Fruit fly (Drosophila melanogaster): ENCODE measurements around the gene CG32986.

CG32986 gene

DNA sequence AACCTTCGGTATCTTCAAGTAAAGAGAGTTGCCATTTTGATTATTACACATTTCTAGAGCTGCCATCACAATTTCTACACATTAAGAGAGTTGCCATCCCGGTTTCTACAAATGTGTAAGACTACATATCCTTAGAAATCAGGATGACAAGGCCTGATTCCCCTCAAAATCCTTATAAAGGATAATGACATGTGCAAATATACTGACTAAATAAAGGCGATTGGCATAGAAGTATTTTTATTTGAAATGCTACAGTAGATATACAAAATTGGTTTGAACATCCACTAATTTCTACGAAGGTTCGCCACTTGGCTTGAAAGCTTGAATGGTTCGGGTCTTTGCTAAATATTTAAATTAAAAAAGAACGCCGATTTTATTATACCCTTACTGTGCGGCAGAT is 26.1 kb downstream of the CG32986 start:
- TF ChIP-seq Sry-δ (GFP tag; optimal IDR thresholded peaks at IDR 0.05) (peak; percentile 25), BEAF-32 (GFP tag; optimal IDR thresholded peaks at IDR 0.05) (peak; percentile 21), Spps (tag; optimal IDR thresholded peaks at IDR 0.05) (no peak), bcd (GFP tag; optimal IDR thresholded peaks at IDR 0.05) (no peak), ewg (GFP tag; optimal IDR thresholded peaks at IDR 0.05) (no peak), Oaz (GFP tag; IDR thresholded peaks at IDR 0.05) (no peak), pzg (GFP tag; optimal IDR thresholded peaks at IDR 0.05) (peak; percentile 43), CG2202 (tag; optimal IDR thresholded peaks at IDR 0.05) (no peak), stc (GFP tag; IDR thresholded peaks at IDR 0.05) (no peak), psq (GFP tag; optimal IDR thresholded peaks at IDR 0.05) (no peak), wdn (GFP tag; IDR thresholded peaks at IDR 0.05) (no peak), corto (GFP tag; optimal IDR thresholded peaks at IDR 0.05) (no peak), Camta (GFP tag; optimal IDR thresholded peaks at IDR 0.05) (no peak), ERR (GFP tag; optimal IDR thresholded peaks at IDR 0.05) (no peak), CG2120 (GFP tag; optimal IDR thresholded peaks at IDR 0.05) (no peak), CG6854 (GFP tag; optimal IDR thresholded peaks at IDR 0.05) (no peak), Dip3 (GFP tag; optimal IDR thresholded peaks at IDR 0.05) (no peak), chn (GFP tag; optimal IDR thresholded peaks at IDR 0.05) (no peak), CG9797 (GFP tag; optimal IDR thresholded peaks at IDR 0.05) (no peak), amos (GFP tag; IDR thresholded peaks at IDR 0.05; ENCODE audit: partially characterized antibody) (peak; percentile 27; the same call in 1 of the 2 replicates), CG7372 (GFP tag; IDR thresholded peaks at IDR 0.05) (no peak), CG8089 (GFP tag; optimal IDR thresholded peaks at IDR 0.05) (no peak), CG4424 (GFP tag; optimal IDR thresholded peaks at IDR 0.05) (no peak), trem (tag; optimal IDR thresholded peaks at IDR 0.05) (peak; percentile 65), Dp (GFP tag; optimal IDR thresholded peaks at IDR 0.05) (peak; percentile 65), Nf-YA (GFP tag; IDR thresholded peaks at IDR 0.05) (no peak), HLH54F (GFP tag; optimal IDR thresholded peaks at IDR 0.05) (no peak), Ets65A (GFP tag) (peak; percentile 78), cwo (GFP tag; optimal IDR thresholded peaks at IDR 0.05) (no peak), Lhr (GFP tag; optimal IDR thresholded peaks at IDR 0.05) (peak; percentile 52), sisA (GFP tag; IDR thresholded peaks at IDR 0.05) (no peak), NfI (GFP tag; optimal IDR thresholded peaks at IDR 0.05) (no peak), CG8290 (GFP tag; optimal IDR thresholded peaks at IDR 0.05) (no peak), CG8290 (tag; optimal IDR thresholded peaks at IDR 0.05) (no peak), CG2116 (GFP tag; optimal IDR thresholded peaks at IDR 0.05) (peak; percentile 91), CG2712 (tag; optimal IDR thresholded peaks at IDR 0.05) (peak; percentile 34), CG4730 (GFP tag; IDR thresholded peaks at IDR 0.05) (no peak), phol (tag; optimal IDR thresholded peaks at IDR 0.05) (peak; percentile 52), p53 (GFP tag; optimal IDR thresholded peaks at IDR 0.05) (no peak), CG32532 (GFP tag; IDR thresholded peaks at IDR 0.05) (no peak), Mad (GFP tag; optimal IDR thresholded peaks at IDR 0.05) (no peak), twi (tag; optimal IDR thresholded peaks at IDR 0.05) (no peak), Ptx1 (GFP tag; IDR thresholded peaks at IDR 0.05) (no peak), CG33213 (GFP tag; optimal IDR thresholded peaks at IDR 0.05) (peak; percentile 24), otp (GFP tag; IDR thresholded peaks at IDR 0.05) (no peak), CG13296 (GFP tag; optimal IDR thresholded peaks at IDR 0.05) (no peak), lilli (GFP tag; optimal IDR thresholded peaks at IDR 0.05) (no peak), CG6175 (GFP tag; IDR thresholded peaks at IDR 0.05) (no peak), CG10565 (GFP tag; optimal IDR thresholded peaks at IDR 0.05) (no peak), Atf-2 (GFP tag; optimal IDR thresholded peaks at IDR 0.05) (no peak), CG15514 (GFP tag; optimal IDR thresholded peaks at IDR 0.05) (no peak), CG10979 (tag; optimal IDR thresholded peaks at IDR 0.05) (no peak), Poxn (GFP tag; IDR thresholded peaks at IDR 0.05) (no peak)

Measured in whole organism, embryonic.